Worm (Caenorhabditis elegans): Measurements from ENCODE around the gene spp-24.

- TF ChIP-seq jun-1 (tag; optimal IDR thresholded peaks at IDR 0.05) (no peak), nhr-11 (tag; optimal IDR thresholded peaks at IDR 0.05) (no peak), nhr-25 (tag; optimal IDR thresholded peaks at IDR 0.05) (no peak), nhr-237 (tag; optimal IDR thresholded peaks at IDR 0.05) (no peak), ama-1 (optimal IDR thresholded peaks at IDR 0.05) (no peak), elt-3 (tag; optimal IDR thresholded peaks at IDR 0.05) (no peak)
Observed at ce11 chrII:73892-74291, 34.6 kb upstream of the spp-24 start.

Data from whole organism, L3 larva.